Fruit fly (Drosophila melanogaster): ENCODE measurements around the gene galectin.

galectin gene

dm6 chr2L:107476-108436, 36.2 kb downstream of the galectin start:
- TF ChIP-seq cnc (optimal IDR thresholded peaks at IDR 0.05) (peak; percentile 74 to 84), kay (GFP tag; ENCODE audit: borderline replicate concordance) (no peak), tj (GFP tag; optimal IDR thresholded peaks at IDR 0.05) (peak; percentile 40), cic (GFP tag; optimal IDR thresholded peaks at IDR 0.05) (peak; percentile 17), CG7045 (GFP tag; optimal IDR thresholded peaks at IDR 0.05) (no peak), CG12768 (GFP tag; optimal IDR thresholded peaks at IDR 0.05) (peak; percentile 33), Crg-1 (GFP tag; optimal IDR thresholded peaks at IDR 0.05) (peak; percentile 7), CG33017 (tag; optimal IDR thresholded peaks at IDR 0.05) (peak; percentile 11), Mnt (GFP tag; optimal IDR thresholded peaks at IDR 0.05) (peak; percentile 84)

dm6 chr2L:109098-109799, 37.7 kb downstream of the galectin start:
- TF ChIP-seq kay (GFP tag; ENCODE audit: borderline replicate concordance) (peak; percentile 95), CG12768 (GFP tag; optimal IDR thresholded peaks at IDR 0.05) (peak; percentile 39), Mnt (GFP tag; optimal IDR thresholded peaks at IDR 0.05) (peak; percentile 96), CG5204 (GFP tag; optimal IDR thresholded peaks at IDR 0.05) (no peak), cic (GFP tag; optimal IDR thresholded peaks at IDR 0.05) (peak; percentile 97), CG1620 (GFP tag; optimal IDR thresholded peaks at IDR 0.05) (no peak)

DNA sequence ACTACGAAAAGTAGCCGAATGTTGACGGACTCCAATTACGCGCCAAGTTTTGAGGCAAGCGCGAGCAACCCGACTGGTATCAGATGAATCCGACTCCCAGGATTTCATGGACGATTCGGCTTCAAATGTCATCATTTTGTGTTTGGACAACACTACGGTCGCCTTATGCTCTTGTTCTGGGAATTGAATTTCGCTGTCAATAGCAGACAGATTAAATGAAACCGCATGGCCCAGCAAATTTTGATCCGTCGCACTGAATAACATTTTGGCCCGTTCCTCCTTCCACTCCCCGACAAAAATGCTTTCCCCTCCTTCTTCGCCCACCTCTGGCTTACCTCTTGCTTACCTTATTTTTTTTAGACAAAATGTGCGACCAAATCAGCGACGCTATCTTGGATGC, 38.5 kb downstream of the galectin start:
- TF ChIP-seq Crg-1 (GFP tag; optimal IDR thresholded peaks at IDR 0.05) (no peak), tj (GFP tag; optimal IDR thresholded peaks at IDR 0.05) (peak; percentile 99)

dm6 chr2L:114429-114828, 42.9 kb downstream of the galectin start, which contains the start of gene ND-15:
Gene ND-15 (plus strand): TSS chr2L:114726.
- TF ChIP-seq CG14711 (tag; optimal IDR thresholded peaks at IDR 0.05) (no peak), CG7101 (tag; optimal IDR thresholded peaks at IDR 0.05) (no peak), CG1620 (GFP tag; optimal IDR thresholded peaks at IDR 0.05) (no peak), CG5204 (GFP tag; optimal IDR thresholded peaks at IDR 0.05) (no peak), CG7045 (GFP tag; optimal IDR thresholded peaks at IDR 0.05) (no peak), tj (GFP tag; optimal IDR thresholded peaks at IDR 0.05) (peak; percentile 21), cic (GFP tag; optimal IDR thresholded peaks at IDR 0.05) (no peak), CG12768 (GFP tag; optimal IDR thresholded peaks at IDR 0.05) (no peak), toe (GFP tag; optimal IDR thresholded peaks at IDR 0.05) (no peak), kay (GFP tag; ENCODE audit: borderline replicate concordance) (peak; percentile 11), Crg-1 (GFP tag; optimal IDR thresholded peaks at IDR 0.05) (no peak), ovo (GFP tag; optimal IDR thresholded peaks at IDR 0.05) (peak; percentile 88), Hr96 (GFP tag; optimal IDR thresholded peaks at IDR 0.05) (no peak), cnc (optimal IDR thresholded peaks at IDR 0.05) (no peak), Mnt (GFP tag; optimal IDR thresholded peaks at IDR 0.05) (no peak), CG11617 (GFP tag; optimal IDR thresholded peaks at IDR 0.05) (no peak), CG33017 (tag; optimal IDR thresholded peaks at IDR 0.05) (no peak), bab1 (GFP tag; optimal IDR thresholded peaks at IDR 0.05) (peak; percentile 72), Clk (GFP tag; optimal IDR thresholded peaks at IDR 0.05) (no peak), pad (GFP tag; optimal IDR thresholded peaks at IDR 0.05) (no peak)

DNA sequence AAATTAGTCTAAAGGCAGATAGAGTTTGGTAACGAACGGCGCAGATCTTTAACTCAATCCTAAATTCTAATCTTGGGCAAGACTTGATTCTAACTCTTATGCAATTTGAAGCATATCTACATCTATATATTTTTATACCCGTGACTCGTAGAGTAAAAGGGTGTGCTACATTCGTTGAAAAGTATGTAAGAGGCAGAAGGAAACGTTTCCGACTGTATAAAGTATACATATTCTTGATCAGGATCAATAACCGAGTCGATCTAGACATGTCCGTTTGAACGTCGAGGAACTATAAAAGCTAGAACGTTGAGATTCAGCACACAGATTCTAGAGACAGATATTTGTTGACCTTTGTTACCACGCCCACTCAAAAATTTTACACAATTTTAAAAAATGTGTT, 44.8 kb downstream of the galectin start, which contains the start of gene CG13694:
CG13694 (minus strand) TSS at position 101 of the 400 bp plus-strand sequence.
- TF ChIP-seq cic (GFP tag; optimal IDR thresholded peaks at IDR 0.05) (no peak), Mnt (GFP tag; optimal IDR thresholded peaks at IDR 0.05) (no peak), ovo (GFP tag; optimal IDR thresholded peaks at IDR 0.05) (no peak), kay (GFP tag; ENCODE audit: borderline replicate concordance) (no peak), bab1 (GFP tag; optimal IDR thresholded peaks at IDR 0.05) (no peak), tj (GFP tag; optimal IDR thresholded peaks at IDR 0.05) (no peak), toe (GFP tag; optimal IDR thresholded peaks at IDR 0.05) (no peak), Clk (GFP tag; optimal IDR thresholded peaks at IDR 0.05) (no peak), CG5204 (GFP tag; optimal IDR thresholded peaks at IDR 0.05) (no peak), Hr96 (GFP tag; optimal IDR thresholded peaks at IDR 0.05) (no peak), CG7045 (GFP tag; optimal IDR thresholded peaks at IDR 0.05) (no peak), CG7101 (tag; optimal IDR thresholded peaks at IDR 0.05) (no peak), CG14711 (tag; optimal IDR thresholded peaks at IDR 0.05) (no peak)

- TF ChIP-seq kay (GFP tag; ENCODE audit: borderline replicate concordance) (peak; percentile 2), CG5204 (GFP tag; optimal IDR thresholded peaks at IDR 0.05) (no peak), ovo (GFP tag; optimal IDR thresholded peaks at IDR 0.05) (peak; percentile 1), CG12768 (GFP tag; optimal IDR thresholded peaks at IDR 0.05) (no peak)
Measured at dm6 chr2L:117750-118149, 46.2 kb downstream of the galectin start.
